Worm (Caenorhabditis elegans) whole organism, L1 larva: ENCODE measurements around the gene F22E5.13.

Experiments used
- C04F5.9 ChIP-seq: sonication (generic microtip); optimal IDR thresholded peaks from 2 replicates; lab custom pipeline; 2016; ENCODE audit warnings: missing genetic modification characterization, missing compliant biosample characterization
- C34B4.2 ChIP-seq: sonication (generic microtip); optimal IDR thresholded peaks from 2 replicates; lab custom pipeline; 2017; ENCODE audit warnings: mild to moderate bottlenecking, missing genetic modification characterization, missing compliant biosample characterization
- Y116A8C.19 ChIP-seq: sonication (generic microtip); optimal IDR thresholded peaks from 2 replicates; lab custom pipeline; 2016; ENCODE audit warnings: missing compliant biosample characterization, missing genetic modification characterization, borderline replicate concordance
- blmp-1 ChIP-seq: fragments of 150-350 bp; optimal IDR thresholded peaks from 2 replicates; lab custom pipeline; 2014; ENCODE audit warnings: missing biosample characterization, missing genetic modification characterization
- ceh-63 ChIP-seq: fragments of 200-800 bp; sonication (Bioruptor generic); optimal IDR thresholded peaks from 2 replicates; lab custom pipeline; 2018; ENCODE audit warnings: mild to moderate bottlenecking, missing genetic modification characterization, missing compliant biosample characterization
- ceh-8 ChIP-seq: fragments of 200-800 bp; sonication (Bioruptor generic); optimal IDR thresholded peaks from 2 replicates; lab custom pipeline; 2018; ENCODE audit warnings: mild to moderate bottlenecking, missing genetic modification characterization, moderate library complexity, missing compliant biosample characterization
- ces-1 ChIP-seq: fragments of 150-350 bp; optimal IDR thresholded peaks from 2 replicates; lab custom pipeline; 2014; ENCODE audit warnings: missing biosample characterization, missing genetic modification reagents, missing genetic modification characterization
- dsc-1 ChIP-seq: sonication (generic microtip); optimal IDR thresholded peaks from 2 replicates; lab custom pipeline; 2016; ENCODE audit warnings: mild to moderate bottlenecking, missing genetic modification characterization, missing compliant biosample characterization
- efl-1 ChIP-seq, 4 experiments: fragments of 150-350 bp; optimal IDR thresholded peaks in 3 of 4; peaks in 1 of 4; 1 replicate in 1 of 4; 2 replicates in 3 of 4; lab custom pipeline; 2014; ENCODE audit warnings: missing biosample characterization in 2 of 4, missing genetic modification characterization in 2 of 4, missing genetic modification reagents in 2 of 4
- efl-3 ChIP-seq: fragments of 200-800 bp; sonication (Bioruptor generic); optimal IDR thresholded peaks from 2 replicates; lab custom pipeline; 2018; ENCODE audit warnings: mild to moderate bottlenecking, missing genetic modification characterization, missing compliant biosample characterization
- egl-13 ChIP-seq: sonication (generic microtip); optimal IDR thresholded peaks from 2 replicates; lab custom pipeline; 2016; ENCODE audit warnings: missing genotype, missing genetic modification reagents, missing genetic modification characterization, missing compliant biosample characterization
- egl-27 ChIP-seq, 2 experiments: fragments of 150-350 bp in 1 of 2; sonication (generic microtip); optimal IDR thresholded peaks; 3 replicates each; lab custom pipeline; 2017 to 2018; ENCODE audit warnings: missing biosample characterization in 2 of 2, missing genetic modification characterization in 2 of 2, missing genetic modification reagents in 2 of 2
- fkh-10 ChIP-seq: sonication (generic microtip); optimal IDR thresholded peaks from 2 replicates; lab custom pipeline; 2017; ENCODE audit warnings: missing biosample characterization, missing genetic modification reagents, missing genetic modification characterization
- fkh-8 ChIP-seq: sonication (generic microtip); optimal IDR thresholded peaks from 2 replicates; lab custom pipeline; 2016; ENCODE audit warnings: mild to moderate bottlenecking, missing genetic modification characterization, missing compliant biosample characterization
- grh-1 ChIP-seq: fragments of 200-800 bp; sonication (Bioruptor generic); IDR thresholded peaks from 2 replicates; pipeline ENCODE4 v1.3.6; 2022; ENCODE audit warnings: missing genetic modification reagents, missing genetic modification characterization, missing compliant biosample characterization
- hlh-17 ChIP-seq: fragments of 200-800 bp; sonication (Bioruptor generic); optimal IDR thresholded peaks from 2 replicates; lab custom pipeline; 2018; ENCODE audit warnings: missing genetic modification characterization, mild to moderate bottlenecking, missing compliant biosample characterization, moderate library complexity, borderline replicate concordance
- hlh-4 ChIP-seq: sonication (generic microtip); optimal IDR thresholded peaks from 2 replicates; lab custom pipeline; 2016; ENCODE audit warnings: mild to moderate bottlenecking, missing genetic modification characterization, missing compliant biosample characterization
- isw-1 ChIP-seq: fragments of 200-800 bp; sonication (Bioruptor generic); IDR thresholded peaks from 2 replicates; pipeline ENCODE4 v1.3.6; 2022; ENCODE audit warnings: missing genetic modification characterization, missing compliant biosample characterization
- lin-14 ChIP-seq: fragments of 200-800 bp; sonication (Bioruptor generic); optimal IDR thresholded peaks from 2 replicates; lab custom pipeline; 2018; ENCODE audit warnings: mild to moderate bottlenecking, missing genetic modification characterization, moderate library complexity, missing compliant biosample characterization
- lin-15B ChIP-seq: fragments of 150-350 bp; sonication (generic microtip); optimal IDR thresholded peaks from 3 replicates; lab custom pipeline; 2014; ENCODE audit warnings: missing biosample characterization, missing genetic modification characterization
- lin-39 ChIP-seq: fragments of 150-350 bp; optimal IDR thresholded peaks from 2 replicates; lab custom pipeline; 2014; ENCODE audit warnings: missing biosample characterization, missing genetic modification reagents, missing genetic modification characterization
- lir-3 ChIP-seq: sonication (generic microtip); optimal IDR thresholded peaks from 2 replicates; lab custom pipeline; 2016; ENCODE audit warnings: mild to moderate bottlenecking, missing genetic modification characterization, moderate library complexity, missing compliant biosample characterization; ENCODE audit not compliant: poor library complexity
- mab-9 ChIP-seq: fragments of 200-800 bp; sonication (Bioruptor generic); IDR thresholded peaks from 2 replicates; pipeline ENCODE4 v1.3.6; 2022; ENCODE audit warnings: missing genetic modification reagents, missing genetic modification characterization, missing compliant biosample characterization
- mef-2 ChIP-seq: fragments of 150-350 bp; optimal IDR thresholded peaks from 2 replicates; lab custom pipeline; 2014; ENCODE audit warnings: missing biosample characterization, missing genetic modification characterization
- nhr-11 ChIP-seq: fragments of 150-350 bp; optimal IDR thresholded peaks from 2 replicates; lab custom pipeline; 2014; ENCODE audit warnings: missing biosample characterization, missing genetic modification characterization
- nhr-12 ChIP-seq: sonication (generic microtip); optimal IDR thresholded peaks from 2 replicates; lab custom pipeline; 2017; ENCODE audit warnings: missing biosample characterization, missing genetic modification characterization
- nhr-19 ChIP-seq: fragments of 200-800 bp; sonication (Bioruptor generic); conservative IDR thresholded peaks from 2 replicates; pipeline ENCODE4 v1.3.6; 2022; ENCODE audit warnings: missing genetic modification characterization, missing compliant biosample characterization
- nhr-20 ChIP-seq: sonication (generic microtip); optimal IDR thresholded peaks from 2 replicates; lab custom pipeline; 2016; ENCODE audit warnings: mild to moderate bottlenecking, missing genetic modification characterization, missing compliant biosample characterization
- nhr-237 ChIP-seq: fragments of 150-350 bp; optimal IDR thresholded peaks from 2 replicates; lab custom pipeline; 2014; ENCODE audit warnings: missing biosample characterization, missing genetic modification characterization
- nhr-71 ChIP-seq: sonication (generic microtip); optimal IDR thresholded peaks from 2 replicates; lab custom pipeline; 2016; ENCODE audit warnings: mild to moderate bottlenecking, missing genetic modification characterization, moderate library complexity, missing compliant biosample characterization
- nhr-84 ChIP-seq: sonication (generic microtip); optimal IDR thresholded peaks from 2 replicates; lab custom pipeline; 2017; ENCODE audit warnings: missing biosample characterization, missing genetic modification characterization
- nhr-85 ChIP-seq: sonication (generic microtip); peaks from one replicate; lab custom pipeline; 2016; ENCODE audit warnings: missing genetic modification characterization, inconsistent platforms, missing compliant biosample characterization
- pax-3 ChIP-seq: fragments of 200-800 bp; sonication (Bioruptor generic); optimal IDR thresholded peaks from 2 replicates; lab custom pipeline; 2018; ENCODE audit warnings: mild to moderate bottlenecking, missing genetic modification characterization, moderate library complexity, missing compliant biosample characterization
- pqm-1 ChIP-seq: sonication (generic microtip); optimal IDR thresholded peaks from 3 replicates; lab custom pipeline; 2017; ENCODE audit warnings: missing biosample characterization, missing genetic modification characterization
- skn-1 ChIP-seq: fragments of 150-350 bp; optimal IDR thresholded peaks from 2 replicates; lab custom pipeline; 2014; ENCODE audit warnings: missing biosample characterization, missing genetic modification characterization
- tlp-1 ChIP-seq: fragments of 150-350 bp; optimal IDR thresholded peaks from 2 replicates; lab custom pipeline; 2014; ENCODE audit warnings: missing biosample characterization, missing genetic modification characterization
- unc-30 ChIP-seq: sonication (generic microtip); optimal IDR thresholded peaks from 2 replicates; lab custom pipeline; 2017; ENCODE audit warnings: missing biosample characterization, missing genetic modification characterization
- unc-86 ChIP-seq: sonication (generic microtip); optimal IDR thresholded peaks from 2 replicates; lab custom pipeline; 2016; ENCODE audit warnings: missing genetic modification characterization, missing compliant biosample characterization
- unc-98 ChIP-seq: fragments of 200-800 bp; sonication (Bioruptor generic); IDR thresholded peaks from 2 replicates; pipeline ENCODE4 v1.3.6; 2022; ENCODE audit warnings: missing genetic modification characterization, missing compliant biosample characterization
- zip-4 ChIP-seq: fragments of 200-800 bp; sonication (Bioruptor generic); optimal IDR thresholded peaks from 2 replicates; lab custom pipeline; 2018; ENCODE audit warnings: mild to moderate bottlenecking, missing genetic modification characterization, moderate library complexity, missing compliant biosample characterization

The F22E5.13 gene

DNA sequence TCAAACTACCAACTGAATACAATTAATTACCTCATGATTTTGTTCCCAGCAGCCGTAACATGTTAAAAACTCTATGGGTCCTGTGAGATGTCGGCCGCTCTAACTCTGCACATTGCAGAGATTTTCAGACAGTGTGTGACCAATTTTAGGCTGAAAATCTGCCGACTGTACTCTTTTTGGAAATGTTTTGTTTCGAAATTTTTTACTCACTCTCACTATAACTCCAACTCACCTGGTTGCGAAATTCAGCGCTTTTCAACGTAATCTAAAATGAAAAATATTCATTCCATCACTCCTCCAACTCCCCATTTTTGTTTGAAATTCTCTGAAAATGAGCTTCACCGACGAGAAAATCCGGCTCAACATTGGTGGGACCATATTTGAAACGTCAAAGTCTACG, at the start of gene F22E5.13, which contains the start of gene F22E5.6:
F22E5.13 (minus strand) TSS at position 101 of the 400 bp plus-strand sequence.
F22E5.6 (plus strand) TSS at position 297 of the 400 bp plus-strand sequence.
- TF ChIP-seq nhr-237 (tag; lab: Kevin White, UChicago) (no peak), skn-1 (tag; lab: Kevin White, UChicago) (no peak), nhr-84 (tag; lab: Kevin White, UChicago) (no peak), lir-3 (tag; lab: Kevin White, UChicago) (no peak), fkh-8 (no peak), dsc-1 (tag; lab: Kevin White, UChicago) (no peak), nhr-12 (tag; lab: Kevin White, UChicago) (no peak), pqm-1 (tag; lab: Kevin White, UChicago) (no peak), unc-30 (no peak), mab-9 (GFP tag; lab: Robert Waterston, UW) (no peak), zip-4 (GFP tag; lab: Kevin White, UChicago) (no peak), hlh-4 (tag; lab: Kevin White, UChicago) (no peak), egl-27 (tag; optimal IDR thresholded peaks at IDR 0.05; lab: Kevin White, UChicago) (no peak), efl-3 (GFP tag; lab: Kevin White, UChicago) (no peak)

DNA sequence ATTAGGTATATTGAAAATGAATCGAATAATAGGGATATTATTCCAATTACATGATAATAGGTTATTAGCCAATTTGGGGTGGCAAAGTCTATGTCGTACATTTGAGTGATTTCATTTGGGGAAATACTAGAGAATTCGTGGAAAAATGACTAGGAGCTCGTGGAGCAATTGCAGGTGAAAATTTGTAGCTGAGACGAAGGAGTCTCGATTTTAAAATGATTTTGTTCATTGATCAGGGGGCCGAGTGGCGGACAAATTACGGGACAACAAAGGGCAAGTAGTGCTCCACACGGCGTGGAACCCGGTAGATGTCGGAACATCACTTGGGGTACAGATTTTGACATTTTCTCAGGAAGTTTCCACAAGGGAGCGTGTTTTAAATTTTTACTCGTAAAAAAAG, 48.9 kb upstream of the F22E5.13 start, which contains the start of gene sri-62:
sri-62 (minus strand) TSS at position 101 of the 400 bp plus-strand sequence.
- TF ChIP-seq unc-86 (tag; lab: Kevin White, UChicago) (no peak), C34B4.2 (tag; lab: Kevin White, UChicago) (no peak), grh-1 (GFP tag; lab: Robert Waterston, UW) (no peak), egl-27 (tag; optimal IDR thresholded peaks at IDR 0.05; lab: Kevin White, UChicago) (no peak), lin-39 (tag; lab: Kevin White, UChicago) (no peak), hlh-4 (tag; lab: Kevin White, UChicago) (no peak), lin-15B (tag; lab: Kevin White, UChicago) (no peak), nhr-19 (GFP tag; lab: Robert Waterston, UW) (no peak), blmp-1 (no peak), Y116A8C.19 (tag; lab: Kevin White, UChicago) (no peak), hlh-17 (GFP tag; lab: Kevin White, UChicago) (no peak), tlp-1 (tag; lab: Kevin White, UChicago) (no peak), isw-1 (no peak), ceh-8 (no peak), dsc-1 (tag; lab: Kevin White, UChicago) (no peak), nhr-71 (tag; lab: Kevin White, UChicago) (no peak), egl-13 (tag; lab: Kevin White, UChicago) (no peak), pax-3 (tag; lab: Kevin White, UChicago) (no peak), unc-98 (GFP tag; lab: Robert Waterston, UW) (no peak)

- TF ChIP-seq pax-3 (tag; lab: Kevin White, UChicago) (no peak), nhr-19 (GFP tag; lab: Robert Waterston, UW) (no peak), nhr-237 (tag; lab: Kevin White, UChicago) (no peak), hlh-4 (tag; lab: Kevin White, UChicago) (no peak), egl-13 (tag; lab: Kevin White, UChicago) (no peak), nhr-84 (tag; lab: Kevin White, UChicago) (no peak), lin-14 (GFP tag; lab: Kevin White, UChicago) (peak; percentile 57), nhr-11 (no peak), efl-1 (optimal IDR thresholded peaks at IDR 0.05; lab: Kevin White, UChicago) (no peak), efl-1 (GFP tag; optimal IDR thresholded peaks at IDR 0.05 in 1 of 2; lab: Kevin White, UChicago) (peak in 1 of 2 experiments; percentile 88), C04F5.9 (no peak), zip-4 (GFP tag; lab: Kevin White, UChicago) (no peak), ces-1 (GFP tag; lab: Kevin White, UChicago) (no peak), nhr-20 (tag; lab: Kevin White, UChicago) (no peak), nhr-85 (tag; lab: Kevin White, UChicago) (no peak), pqm-1 (tag; lab: Kevin White, UChicago) (no peak), skn-1 (tag; lab: Kevin White, UChicago) (no peak), grh-1 (GFP tag; lab: Robert Waterston, UW) (no peak), fkh-10 (GFP tag; lab: Kevin White, UChicago) (peak; percentile 33), ceh-63 (GFP tag; lab: Kevin White, UChicago) (no peak), mef-2 (no peak), unc-98 (GFP tag; lab: Robert Waterston, UW) (no peak), nhr-12 (tag; lab: Kevin White, UChicago) (no peak), mab-9 (GFP tag; lab: Robert Waterston, UW) (no peak)
Observed at ce11 chrII:2695079-2695478, 45.6 kb upstream of the F22E5.13 start.
